Fruit fly (Drosophila melanogaster) whole organism, embryonic: ENCODE data around the gene CG17764.
A peak's percentile ranks its signal among the peaks of the same experiment; 100 is the strongest.

Source experiments
- ATbp ChIP-seq: fragments of 200-800 bp; sonication (Bioruptor generic); optimal IDR thresholded peaks from 2 replicates; lab custom pipeline; 2017; ENCODE audit warnings: missing biosample characterization, mild to moderate bottlenecking, missing genetic modification characterization, missing genetic modification reagents
- CG10147 ChIP-seq: fragments of 200-800 bp; sonication (Bioruptor generic); optimal IDR thresholded peaks from 2 replicates; lab custom pipeline; 2019; ENCODE audit warnings: missing biosample characterization, mild to moderate bottlenecking, missing genetic modification characterization, moderate library complexity
- CG10366 ChIP-seq: fragments of 200-800 bp; sonication (Bioruptor generic); IDR thresholded peaks from 2 replicates; pipeline ENCODE4 v1.3.6; 2022; ENCODE audit warnings: missing biosample characterization, missing genetic modification characterization
- CG10431 ChIP-seq: fragments of 200-800 bp; sonication (Bioruptor generic); optimal IDR thresholded peaks from 3 replicates; lab custom pipeline; 2018; ENCODE audit warnings: missing biosample characterization, mild to moderate bottlenecking, missing genetic modification characterization
- CG10565 ChIP-seq: fragments of 200-800 bp; sonication (Bioruptor generic); optimal IDR thresholded peaks from 3 replicates; lab custom pipeline; 2016; ENCODE audit warnings: missing biosample characterization, mild to moderate bottlenecking, missing genetic modification characterization
- CG12299 ChIP-seq: fragments of 200-800 bp; sonication (Bioruptor generic); optimal IDR thresholded peaks from 2 replicates; lab custom pipeline; 2018; ENCODE audit warnings: missing biosample characterization, mild to moderate bottlenecking, missing genetic modification characterization
- CG1529 ChIP-seq: fragments of 200-800 bp; sonication (Bioruptor generic); optimal IDR thresholded peaks from 3 replicates; lab custom pipeline; 2018; ENCODE audit warnings: missing biosample characterization, missing genetic modification characterization
- CG1603 ChIP-seq: fragments of 200-800 bp; sonication (Bioruptor generic); optimal IDR thresholded peaks from 2 replicates; lab custom pipeline; 2019; ENCODE audit warnings: missing biosample characterization, mild to moderate bottlenecking, missing genetic modification characterization, moderate library complexity
- CG16779 ChIP-seq: fragments of 200-800 bp; sonication (Bioruptor generic); IDR thresholded peaks from 2 replicates; pipeline ENCODE4 v1.3.6; 2022; ENCODE audit warnings: missing biosample characterization, missing genetic modification characterization
- CG18764 ChIP-seq: fragments of 200-800 bp; sonication (Bioruptor generic); optimal IDR thresholded peaks from 3 replicates; lab custom pipeline; 2016; ENCODE audit warnings: missing biosample characterization, missing genetic modification characterization
- CG30020 ChIP-seq: fragments of 200-800 bp; optimal IDR thresholded peaks from 2 replicates; lab custom pipeline; 2019; ENCODE audit warnings: missing biosample characterization, mild to moderate bottlenecking, missing genetic modification characterization, moderate library complexity
- CG31224 ChIP-seq: fragments of 200-800 bp; sonication (Bioruptor generic); IDR thresholded peaks from 2 replicates; pipeline ENCODE4 v1.3.6; 2022; ENCODE audit warnings: missing biosample characterization, missing genetic modification characterization
- CG3281 ChIP-seq: fragments of 200-800 bp; sonication (Bioruptor generic); optimal IDR thresholded peaks from 3 replicates; lab custom pipeline; 2017; ENCODE audit warnings: missing biosample characterization, mild to moderate bottlenecking, missing genetic modification characterization
- CG4404 ChIP-seq: fragments of 200-800 bp; sonication (Bioruptor generic); IDR thresholded peaks from 2 replicates; pipeline ENCODE4 v1.3.6; 2022; ENCODE audit warnings: missing biosample characterization, missing genetic modification characterization
- CG6765 ChIP-seq: fragments of 200-800 bp; sonication (Bioruptor generic); optimal IDR thresholded peaks from 3 replicates; lab custom pipeline; 2017; ENCODE audit warnings: missing biosample characterization, mild to moderate bottlenecking, missing genetic modification characterization
- CG7271 ChIP-seq: fragments of 200-800 bp; sonication (Bioruptor generic); optimal IDR thresholded peaks from 2 replicates; lab custom pipeline; 2018; ENCODE audit warnings: missing biosample characterization, mild to moderate bottlenecking, missing genetic modification characterization, moderate library complexity
- CG7839 ChIP-seq: fragments of 200-800 bp; sonication (Bioruptor generic); optimal IDR thresholded peaks from 3 replicates; lab custom pipeline; 2018; ENCODE audit warnings: missing biosample characterization, mild to moderate bottlenecking, missing genetic modification characterization, moderate library complexity
- CG8089 ChIP-seq: fragments of 200-800 bp; sonication (Bioruptor generic); optimal IDR thresholded peaks from 3 replicates; lab custom pipeline; 2016; ENCODE audit warnings: missing biosample characterization, missing genetic modification characterization
- CG8281 ChIP-seq: fragments of 200-800 bp; sonication (Bioruptor generic); optimal IDR thresholded peaks from 2 replicates; lab custom pipeline; 2018; ENCODE audit warnings: missing biosample characterization, mild to moderate bottlenecking, missing genetic modification characterization, moderate library complexity
- Dref ChIP-seq: fragments of 200-800 bp; sonication (Bioruptor generic); IDR thresholded peaks from 2 replicates; pipeline ENCODE4 v1.3.6; 2022; ENCODE audit warnings: missing biosample characterization, missing genetic modification characterization
- Fer1 ChIP-seq: fragments of 200-800 bp; sonication (Bioruptor generic); optimal IDR thresholded peaks from 2 replicates; lab custom pipeline; 2017; ENCODE audit warnings: missing biosample characterization, mild to moderate bottlenecking, missing genetic modification characterization
- Gug ChIP-seq: fragments of 200-800 bp; sonication (Bioruptor generic); IDR thresholded peaks from 4 replicates; pipeline ENCODE4 v1.3.6; 2022; ENCODE audit warnings: missing biosample characterization, missing genetic modification characterization
- Hey ChIP-seq: fragments of 200-800 bp; sonication (Bioruptor generic); optimal IDR thresholded peaks from 3 replicates; lab custom pipeline; 2018; ENCODE audit warnings: missing biosample characterization, mild to moderate bottlenecking, missing genetic modification characterization
- Hr78 ChIP-seq, 2 experiments: fragments of 200-800 bp in 1 of 2; fragments of >200 bp in 1 of 2; sonication (Bioruptor generic) in 1 of 2; optimal IDR thresholded peaks; 2 replicates each; lab custom pipeline; 2017 to 2019; ENCODE audit warnings: missing biosample characterization in 2 of 2, missing genetic modification characterization in 2 of 2, mild to moderate bottlenecking in 1 of 2, moderate library complexity in 1 of 2
- Kr ChIP-seq: fragments of 200-800 bp; sonication (Bioruptor generic); optimal IDR thresholded peaks from 2 replicates; lab custom pipeline; 2017; ENCODE audit warnings: missing biosample characterization, mild to moderate bottlenecking, missing genetic modification characterization
- MESR4 ChIP-seq: fragments of 200-800 bp; sonication (Bioruptor generic); optimal IDR thresholded peaks from 2 replicates; lab custom pipeline; 2018; ENCODE audit warnings: missing biosample characterization, mild to moderate bottlenecking, missing genetic modification characterization, moderate library complexity
- Mrtf ChIP-seq: fragments of 200-800 bp; sonication (Bioruptor generic); IDR thresholded peaks from 3 replicates; pipeline ENCODE4 v1.3.6; 2022; ENCODE audit warnings: missing biosample characterization, missing genetic modification characterization
- NC2α ChIP-seq: fragments of 200-800 bp; sonication (Bioruptor generic); optimal IDR thresholded peaks from 2 replicates; lab custom pipeline; 2016; ENCODE audit warnings: missing biosample characterization, missing genetic modification characterization
- Opbp ChIP-seq: fragments of 200-800 bp; sonication (Bioruptor generic); IDR thresholded peaks from 3 replicates; pipeline ENCODE4 v1.3.6; 2022; ENCODE audit warnings: missing biosample characterization, missing genetic modification characterization; ENCODE audit not compliant: partially characterized antibody
- PHDP ChIP-seq: fragments of 200-800 bp; sonication (Bioruptor generic); optimal IDR thresholded peaks from 3 replicates; lab custom pipeline; 2018; ENCODE audit warnings: missing biosample characterization, mild to moderate bottlenecking, missing genetic modification characterization, moderate library complexity
- Scr ChIP-seq: fragments of 200-800 bp; sonication (Bioruptor generic); IDR thresholded peaks from 2 replicates; pipeline ENCODE4 v1.3.6; 2022; ENCODE audit warnings: missing biosample characterization, missing genetic modification characterization; ENCODE audit not compliant: partially characterized antibody
- Six4 ChIP-seq: fragments of 200-800 bp; sonication (Bioruptor generic); optimal IDR thresholded peaks from 2 replicates; lab custom pipeline; 2016; ENCODE audit warnings: missing biosample characterization, missing genetic modification characterization
- ash1 ChIP-seq: fragments of 200-800 bp; sonication (Bioruptor generic); optimal IDR thresholded peaks from 2 replicates; lab custom pipeline; 2018; ENCODE audit warnings: missing biosample characterization, mild to moderate bottlenecking, missing genetic modification characterization
- cas ChIP-seq: fragments of 200-800 bp; sonication (Bioruptor generic); IDR thresholded peaks from 2 replicates; pipeline ENCODE4 v1.3.6; 2022; ENCODE audit warnings: missing biosample characterization, missing genetic modification characterization
- cato ChIP-seq: fragments of 200-800 bp; sonication (Bioruptor generic); optimal IDR thresholded peaks from 2 replicates; lab custom pipeline; 2016; ENCODE audit warnings: missing biosample characterization, missing genetic modification characterization, borderline replicate concordance
- dm ChIP-seq: fragments of 200-800 bp; sonication (Bioruptor generic); optimal IDR thresholded peaks from 3 replicates; lab custom pipeline; 2016; ENCODE audit warnings: missing biosample characterization, missing genetic modification characterization
- ems ChIP-seq: fragments of 200-800 bp; sonication (Bioruptor generic); optimal IDR thresholded peaks from 3 replicates; lab custom pipeline; 2016; ENCODE audit warnings: missing biosample characterization, missing genetic modification characterization
- en ChIP-seq: fragments of 200-800 bp; sonication (Bioruptor generic); optimal IDR thresholded peaks from 2 replicates; lab custom pipeline; 2016; ENCODE audit warnings: missing biosample characterization, missing genetic modification characterization
- exex ChIP-seq: fragments of 200-800 bp; sonication (Bioruptor generic); optimal IDR thresholded peaks from 4 replicates; lab custom pipeline; 2018; ENCODE audit warnings: missing biosample characterization, mild to moderate bottlenecking, missing genetic modification characterization, moderate library complexity
- gem ChIP-seq: fragments of 200-800 bp; sonication (Bioruptor generic); optimal IDR thresholded peaks from 2 replicates; lab custom pipeline; 2019; ENCODE audit warnings: missing biosample characterization, mild to moderate bottlenecking, missing genetic modification characterization, moderate library complexity
- kni ChIP-seq: fragments of 200-800 bp; sonication (Bioruptor generic); optimal IDR thresholded peaks from 3 replicates; lab custom pipeline; 2017; ENCODE audit warnings: mild to moderate bottlenecking, missing biosample characterization, missing genetic modification reagents, missing genetic modification characterization
- lov ChIP-seq, 2 experiments: fragments of 200-800 bp in 1 of 2; fragments of >200 bp in 1 of 2; sonication (Bioruptor generic) in 1 of 2; IDR thresholded peaks in 1 of 2; optimal IDR thresholded peaks in 1 of 2; 2 replicates in 1 of 2; 3 replicates in 1 of 2; pipeline versions ENCODE4 v1.3.6 to Lab custom; 2017 to 2022; ENCODE audit warnings: missing biosample characterization in 1 of 2, missing genetic modification characterization in 1 of 2
- nmo ChIP-seq: fragments of 200-800 bp; sonication (Bioruptor generic); optimal IDR thresholded peaks from 2 replicates; lab custom pipeline; 2018; ENCODE audit warnings: missing biosample characterization, mild to moderate bottlenecking, missing genetic modification characterization, moderate library complexity
- sc ChIP-seq, 3 experiments: fragments of >200 bp in 2 of 3; fragments of 200-800 bp in 1 of 3; sonication (Bioruptor generic) in 1 of 3; optimal IDR thresholded peaks; 2 replicates in 2 of 3; 3 replicates in 1 of 3; lab custom pipeline; 2017; ENCODE audit warnings: mild to moderate bottlenecking in 1 of 3, missing biosample characterization in 1 of 3, missing genetic modification characterization in 1 of 3, missing genetic modification reagents in 1 of 3
- sr ChIP-seq: fragments of 200-800 bp; sonication (Bioruptor generic); IDR thresholded peaks from 3 replicates; pipeline ENCODE4 v1.3.6; 2022; ENCODE audit warnings: missing biosample characterization, missing genetic modification characterization
- stc ChIP-seq: fragments of 200-800 bp; sonication (Bioruptor generic); IDR thresholded peaks from 2 replicates; pipeline ENCODE4 v1.3.6; 2022; ENCODE audit warnings: missing biosample characterization, missing genetic modification characterization
- toy ChIP-seq: fragments of 200-800 bp; sonication (Bioruptor generic); IDR thresholded peaks from 2 replicates; pipeline ENCODE4 v1.3.6; 2022; ENCODE audit warnings: missing biosample characterization, missing genetic modification characterization
- trem ChIP-seq: fragments of 200-800 bp; optimal IDR thresholded peaks from 3 replicates; lab custom pipeline; 2019; ENCODE audit warnings: missing biosample characterization, mild to moderate bottlenecking, missing genetic modification characterization, moderate library complexity
- wdn ChIP-seq: fragments of 200-800 bp; sonication (Bioruptor generic); IDR thresholded peaks from 2 replicates; pipeline ENCODE4 v1.3.6; 2022; ENCODE audit warnings: missing biosample characterization, missing genetic modification characterization
- zfh1 ChIP-seq: fragments of 200-800 bp; sonication (Bioruptor generic); IDR thresholded peaks from 3 replicates; pipeline ENCODE4 v1.3.6; 2022; ENCODE audit warnings: missing biosample characterization, missing genetic modification characterization

Gene CG17764

DNA sequence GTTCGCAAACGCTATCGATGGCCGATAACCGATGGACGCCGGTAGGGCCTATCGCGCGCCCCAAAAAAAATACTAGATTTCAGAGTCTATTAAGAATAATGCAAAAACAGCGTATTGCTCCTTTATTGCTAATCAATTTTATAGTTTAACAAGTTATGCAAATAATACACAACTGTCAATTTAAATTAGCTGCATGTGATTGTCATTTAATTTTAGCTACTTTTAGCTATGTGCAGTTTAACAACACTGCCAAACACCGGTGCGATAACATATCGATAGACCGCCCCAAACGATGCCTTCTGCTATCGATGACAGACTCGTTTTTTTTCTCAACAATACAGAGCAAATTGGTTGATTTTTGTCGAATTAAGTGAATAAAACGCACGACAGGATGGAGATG, 1.7 kb upstream of the CG17764 start, which contains the start of the genes Cdk7 and snf (continued):
- peak; percentile 83 for TF ChIP-seq CG18764 (GFP tag; lab: Kevin White, UChicago)
- TF ChIP-seq CG7271: no peak
- TF ChIP-seq zfh1: peak; percentile 65; the same call in 2 of the 3 replicates
- no peak for TF ChIP-seq Kr (GFP tag; lab: Kevin White, UChicago)
- no peak for TF ChIP-seq sc (optimal IDR thresholded peaks at IDR 0.05; lab: Kevin White, UChicago)
- no peak for TF ChIP-seq sc (GFP tag; optimal IDR thresholded peaks at IDR 0.05; lab: Kevin White, UChicago)
- no peak for TF ChIP-seq CG8281 (tag; lab: Kevin White, UChicago)
- no peak for TF ChIP-seq CG3281 (GFP tag; lab: Kevin White, UChicago)
- peak; percentile 91 for TF ChIP-seq Dref (GFP tag; lab: Robert Waterston, UW)
- no peak for TF ChIP-seq Six4 (GFP tag; lab: Kevin White, UChicago)
- TF ChIP-seq Fer1 (GFP tag; lab: Kevin White, UChicago): no peak
- peak; percentile 65 for TF ChIP-seq nmo (GFP tag; lab: Kevin White, UChicago)
- TF ChIP-seq cas (GFP tag; lab: Robert Waterston, UW): no peak
- no peak for TF ChIP-seq CG10431
- TF ChIP-seq wdn (GFP tag; lab: Robert Waterston, UW): no peak
- TF ChIP-seq exex (tag; lab: Kevin White, UChicago): no peak
- no peak for TF ChIP-seq ash1 (GFP tag; lab: Kevin White, UChicago)
- no peak for TF ChIP-seq CG1529 (GFP tag; lab: Kevin White, UChicago)
- no peak for TF ChIP-seq CG16779 (GFP tag; lab: Robert Waterston, UW)
- peak; percentile 66 for TF ChIP-seq CG1603 (tag; lab: Kevin White, UChicago)
- TF ChIP-seq ATbp (GFP tag; lab: Kevin White, UChicago): no peak
- no peak for TF ChIP-seq kni
- no peak for TF ChIP-seq stc
- no peak for TF ChIP-seq MESR4 (GFP tag; lab: Kevin White, UChicago)
- TF ChIP-seq CG30020: peak; percentile 57
- TF ChIP-seq en (GFP tag; lab: Kevin White, UChicago): no peak
- TF ChIP-seq cato (GFP tag; lab: Kevin White, UChicago): no peak
- TF ChIP-seq CG10366 (GFP tag; lab: Robert Waterston, UW): 0 out of 2 replicates have a peak, but pooled peaks have one; percentile 11
- peak; percentile 73; the same call in 2 of the 3 replicates for TF ChIP-seq Opbp (GFP tag; lab: Robert Waterston, UW)
- peak; percentile 58 for TF ChIP-seq dm (GFP tag; lab: Kevin White, UChicago)
- no peak for TF ChIP-seq PHDP
- TF ChIP-seq trem (tag; lab: Kevin White, UChicago): peak; percentile 74
- TF ChIP-seq CG6765 (GFP tag; lab: Kevin White, UChicago): no peak
- no peak for TF ChIP-seq lov (optimal IDR thresholded peaks at IDR 0.05; lab: Kevin White, UChicago)
- TF ChIP-seq lov (GFP tag; IDR thresholded peaks at IDR 0.05; lab: Robert Waterston, UW): no peak
- peak; percentile 22 for TF ChIP-seq ems
- no peak for TF ChIP-seq CG10147
- no peak for TF ChIP-seq Mrtf (GFP tag; lab: Robert Waterston, UW)
- no peak for TF ChIP-seq CG10565 (GFP tag; lab: Kevin White, UChicago)
- no peak for TF ChIP-seq CG31224 (GFP tag; lab: Robert Waterston, UW)
- no peak for TF ChIP-seq Hr78 (GFP tag; optimal IDR thresholded peaks at IDR 0.05; lab: Kevin White, UChicago)
- TF ChIP-seq CG8089 (GFP tag; lab: Kevin White, UChicago): no peak
- TF ChIP-seq CG4404: peak; percentile 36; the same call in 1 of the 2 replicates
- TF ChIP-seq gem: no peak
- TF ChIP-seq CG12299 (tag; lab: Kevin White, UChicago): no peak
- TF ChIP-seq Hey (tag; lab: Kevin White, UChicago): no peak
- no peak for TF ChIP-seq CG7839
- no peak for TF ChIP-seq NC2α (GFP tag; lab: Kevin White, UChicago)
- peak; percentile 87 for TF ChIP-seq Scr (GFP tag; lab: Robert Waterston, UW)
- no peak for TF ChIP-seq toy
- no peak for TF ChIP-seq Gug (GFP tag; lab: Robert Waterston, UW)
- no peak for TF ChIP-seq sr (GFP tag; lab: Robert Waterston, UW)
